Fruit fly (Drosophila melanogaster): ENCODE data around the gene klar.
A peak's percentile ranks its signal among the peaks of the same experiment; 100 is the strongest.

DNA sequence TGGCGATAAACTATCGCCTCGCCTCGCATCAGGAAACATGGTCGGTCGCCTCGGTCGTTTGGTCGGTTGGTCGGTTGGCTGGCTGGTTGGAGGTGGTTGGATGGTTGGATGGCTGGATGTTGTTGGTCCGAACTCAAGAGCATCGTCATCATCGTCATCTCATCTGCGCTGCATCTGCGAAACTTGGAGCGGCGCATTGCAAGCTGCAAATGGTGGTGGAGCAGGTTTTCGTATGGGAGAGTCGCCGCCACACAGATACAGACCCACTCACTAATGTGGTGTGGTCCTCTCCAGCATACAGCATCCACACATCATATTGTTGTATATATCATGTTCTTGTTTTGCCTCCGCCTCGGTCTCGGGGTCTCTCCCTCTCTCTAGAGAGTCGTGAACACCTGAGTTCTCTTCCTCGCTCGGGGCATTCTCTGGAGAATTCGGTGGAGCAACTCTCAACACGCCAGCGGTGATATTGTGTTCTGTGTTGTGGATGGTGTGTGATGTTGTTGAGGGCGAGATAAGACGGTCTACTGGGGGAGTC lies 147.7 kb downstream of the klar start, which contains the start of gene trh:
- TF ChIP-seq CG6276 (GFP tag; optimal IDR thresholded peaks at IDR 0.05) (no peak), cyc (GFP tag; optimal IDR thresholded peaks at IDR 0.05) (no peak), Lpt (GFP tag; optimal IDR thresholded peaks at IDR 0.05) (no peak), pdm3 (GFP tag; optimal IDR thresholded peaks at IDR 0.05) (no peak), CG4318 (GFP tag; optimal IDR thresholded peaks at IDR 0.05) (no peak), CG34406 (GFP tag; optimal IDR thresholded peaks at IDR 0.05) (no peak), esn (GFP tag; optimal IDR thresholded peaks at IDR 0.05) (no peak), CG8119 (GFP tag; IDR thresholded peaks at IDR 0.05) (no peak), CG8632 (GFP tag; optimal IDR thresholded peaks at IDR 0.05) (no peak), Blimp-1 (GFP tag; optimal IDR thresholded peaks at IDR 0.05) (no peak), CG8319 (GFP tag; optimal IDR thresholded peaks at IDR 0.05) (no peak), Eip78C (GFP tag) (peak; percentile 18), Gug (GFP tag; IDR thresholded peaks at IDR 0.05) (no peak), fd59A (GFP tag; optimal IDR thresholded peaks at IDR 0.05) (no peak)

Measured in whole organism, prepupa.